Worm (Caenorhabditis elegans) whole organism, young adult: Measurements from ENCODE around the gene msp-33.
"Not testable (repeated sequence)": the region's sequence is repeated elsewhere in the genome, so short reads cannot be mapped to it uniquely, and the experiment has no call there.

Experiments
- C06A6.2 ChIP-seq: fragments of 200-800 bp; sonication (Bioruptor generic); conservative IDR thresholded peaks from 2 replicates; pipeline ENCODE4 v1.3.6; 2022; ENCODE audit warnings: missing genetic modification characterization, missing compliant biosample characterization
- D2030.7 ChIP-seq: fragments of 200-800 bp; sonication (Bioruptor generic); IDR thresholded peaks from 2 replicates; pipeline ENCODE4 v1.3.6; 2022; ENCODE audit warnings: missing genetic modification reagents, missing genetic modification characterization, missing compliant biosample characterization
- F22D6.2 ChIP-seq: sonication (generic microtip); optimal IDR thresholded peaks from 2 replicates; lab custom pipeline; 2016; ENCODE audit warnings: mild to moderate bottlenecking, missing genetic modification characterization, missing compliant biosample characterization
- F37B4.10 ChIP-seq: fragments of 200-800 bp; sonication (Bioruptor generic); IDR thresholded peaks from 2 replicates; pipeline ENCODE4 v1.3.6; 2022; ENCODE audit warnings: missing genetic modification characterization, missing compliant biosample characterization
- F49E8.2 ChIP-seq: sonication (generic microtip); optimal IDR thresholded peaks from 3 replicates; lab custom pipeline; 2017; ENCODE audit warnings: missing genetic modification characterization, mild to moderate bottlenecking, missing compliant biosample characterization, antibody characterized with exemption, moderate library complexity; ENCODE audit not compliant: insufficient read depth
- F57C9.4 ChIP-seq: sonication (generic microtip); optimal IDR thresholded peaks from 2 replicates; lab custom pipeline; 2017; ENCODE audit warnings: mild to moderate bottlenecking, missing genetic modification characterization, missing compliant biosample characterization
- Y53G8AR.9 ChIP-seq: fragments of 200-800 bp; sonication (Bioruptor generic); conservative IDR thresholded peaks from 2 replicates; pipeline ENCODE4 v1.3.6; 2022; ENCODE audit warnings: missing genetic modification reagents, missing genetic modification characterization, missing compliant biosample characterization
- Y67H2A.10 ChIP-seq: fragments of 200-800 bp; sonication (Bioruptor generic); conservative IDR thresholded peaks from 2 replicates; pipeline ENCODE4 v1.3.6; 2022; ENCODE audit warnings: missing genetic modification reagents, missing genetic modification characterization, missing compliant biosample characterization
- ZK185.1 ChIP-seq: sonication (generic microtip); optimal IDR thresholded peaks from 2 replicates; lab custom pipeline; 2016; ENCODE audit warnings: mild to moderate bottlenecking, missing genetic modification characterization, missing compliant biosample characterization; ENCODE audit not compliant: poor library complexity, severe bottlenecking
- aptf-2 ChIP-seq: fragments of 200-800 bp; sonication (Bioruptor generic); conservative IDR thresholded peaks from 2 replicates; pipeline ENCODE4 v1.3.6; 2022; ENCODE audit warnings: missing genetic modification reagents, missing genetic modification characterization, missing compliant biosample characterization
- atf-7 ChIP-seq: sonication (generic microtip); optimal IDR thresholded peaks from 2 replicates; lab custom pipeline; 2017; ENCODE audit warnings: mild to moderate bottlenecking, missing genetic modification characterization, missing compliant biosample characterization
- attf-3 ChIP-seq: fragments of 200-800 bp; sonication (Bioruptor generic); conservative IDR thresholded peaks from 2 replicates; pipeline ENCODE4 v1.3.6; 2022; ENCODE audit warnings: missing genetic modification reagents, missing genetic modification characterization, missing compliant biosample characterization
- attf-5 ChIP-seq: fragments of 200-800 bp; sonication (Bioruptor generic); optimal IDR thresholded peaks from 2 replicates; lab custom pipeline; 2018; ENCODE audit warnings: mild to moderate bottlenecking, missing genetic modification characterization, missing compliant biosample characterization
- bed-2 ChIP-seq: fragments of 200-800 bp; sonication (Bioruptor generic); IDR thresholded peaks from 2 replicates; pipeline ENCODE4 v1.3.6; 2022; ENCODE audit warnings: missing genetic modification reagents, missing genetic modification characterization, missing compliant biosample characterization
- ceh-100 ChIP-seq: fragments of 200-800 bp; sonication (Bioruptor generic); IDR thresholded peaks from 2 replicates; pipeline ENCODE4 v1.3.6; 2022; ENCODE audit warnings: missing genetic modification reagents, missing genetic modification characterization, missing compliant biosample characterization
- ceh-58 ChIP-seq: fragments of 200-800 bp; sonication (Bioruptor generic); IDR thresholded peaks from 2 replicates; pipeline ENCODE4 v1.3.6; 2022; ENCODE audit warnings: missing genetic modification characterization, missing compliant biosample characterization
- ceh-91 ChIP-seq: fragments of 200-800 bp; sonication (Bioruptor generic); IDR thresholded peaks from 2 replicates; pipeline ENCODE4 v1.3.6; 2022; ENCODE audit warnings: missing genetic modification reagents, missing genetic modification characterization, missing compliant biosample characterization
- dox-1 ChIP-seq: fragments of 200-800 bp; sonication (Bioruptor generic); IDR thresholded peaks from 2 replicates; pipeline ENCODE4 v1.3.6; 2022; ENCODE audit warnings: missing genetic modification reagents, missing genetic modification characterization, missing compliant biosample characterization
- efl-1 ChIP-seq: fragments of 150-350 bp; optimal IDR thresholded peaks from 2 replicates; lab custom pipeline; 2014; ENCODE audit warnings: missing biosample characterization, missing genetic modification reagents, missing genetic modification characterization
- egl-44 ChIP-seq: fragments of 200-800 bp; sonication (Bioruptor generic); IDR thresholded peaks from 2 replicates; pipeline ENCODE4 v1.3.6; 2022; ENCODE audit warnings: missing genetic modification reagents, missing genetic modification characterization, missing compliant biosample characterization
- ets-4 ChIP-seq: fragments of 200-800 bp; sonication (Bioruptor generic); optimal IDR thresholded peaks from 2 replicates; lab custom pipeline; 2018; ENCODE audit warnings: mild to moderate bottlenecking, missing genetic modification characterization, missing compliant biosample characterization
- hmg-20 ChIP-seq: fragments of 200-800 bp; sonication (Bioruptor generic); IDR thresholded peaks from 2 replicates; pipeline ENCODE4 v1.3.6; 2022; ENCODE audit warnings: missing genetic modification reagents, missing genetic modification characterization, missing compliant biosample characterization
- hsf-1 ChIP-seq: fragments of 200-800 bp; sonication (Bioruptor generic); IDR thresholded peaks from 2 replicates; pipeline ENCODE4 v1.3.6; 2022; ENCODE audit warnings: missing genetic modification reagents, missing genetic modification characterization, missing compliant biosample characterization
- lin-35 ChIP-seq, 3 experiments: fragments of 150-350 bp in 2 of 3; sonication (generic microtip) in 1 of 3; optimal IDR thresholded peaks; 2 replicates each; lab custom pipeline; 2014 to 2018; ENCODE audit warnings: missing biosample characterization in 3 of 3, missing genetic modification characterization in 3 of 3, missing genetic modification reagents in 3 of 3
- lin-40 ChIP-seq: sonication (generic microtip); optimal IDR thresholded peaks from 2 replicates; lab custom pipeline; 2016; ENCODE audit warnings: missing genetic modification characterization, mild to moderate bottlenecking, missing compliant biosample characterization, missing genotype, missing genetic modification reagents
- lir-1 ChIP-seq: fragments of 200-800 bp; sonication (Bioruptor generic); conservative IDR thresholded peaks from 2 replicates; pipeline ENCODE4 v1.3.6; 2022; ENCODE audit warnings: missing genetic modification reagents, missing genetic modification characterization, missing compliant biosample characterization
- madf-10 ChIP-seq: sonication (generic microtip); optimal IDR thresholded peaks from 2 replicates; lab custom pipeline; 2016; ENCODE audit warnings: mild to moderate bottlenecking, missing genetic modification characterization, missing compliant biosample characterization
- mxl-1 ChIP-seq: sonication (generic microtip); optimal IDR thresholded peaks from 2 replicates; lab custom pipeline; 2016; ENCODE audit warnings: missing genetic modification characterization, missing compliant biosample characterization
- nfyb-1 ChIP-seq: fragments of 200-800 bp; sonication (Bioruptor generic); IDR thresholded peaks from 2 replicates; pipeline ENCODE4 v1.3.6; 2022; ENCODE audit warnings: missing genetic modification reagents, missing genetic modification characterization, missing compliant biosample characterization
- nhr-120 ChIP-seq: fragments of 200-800 bp; sonication (Bioruptor generic); IDR thresholded peaks from 2 replicates; pipeline ENCODE4 v1.3.6; 2022; ENCODE audit warnings: missing genetic modification characterization, missing compliant biosample characterization
- nhr-179 ChIP-seq: sonication (generic microtip); optimal IDR thresholded peaks from 2 replicates; lab custom pipeline; 2016; ENCODE audit warnings: mild to moderate bottlenecking, missing genetic modification characterization, missing compliant biosample characterization
- nhr-90 ChIP-seq: sonication (generic microtip); optimal IDR thresholded peaks from 2 replicates; lab custom pipeline; 2016; ENCODE audit warnings: missing genotype, mild to moderate bottlenecking, missing genetic modification characterization, missing compliant biosample characterization
- rec-8 ChIP-seq, 2 experiments: sonication (generic microtip); optimal IDR thresholded peaks; 2 replicates each; lab custom pipeline; 2016; ENCODE audit warnings: mild to moderate bottlenecking in 2 of 2, missing genetic modification characterization in 2 of 2, missing genetic modification reagents in 2 of 2, missing genotype in 2 of 2, missing biosample characterization in 1 of 2, missing compliant biosample characterization in 1 of 2, moderate library complexity in 1 of 2
- repo-1 ChIP-seq: sonication (generic microtip); optimal IDR thresholded peaks from 2 replicates; lab custom pipeline; 2017; ENCODE audit warnings: mild to moderate bottlenecking, missing genetic modification characterization, missing compliant biosample characterization
- rpc-1 ChIP-seq, 2 experiments: fragments of 150-350 bp in 1 of 2; sonication (generic microtip) in 1 of 2; optimal IDR thresholded peaks; 2 replicates each; lab custom pipeline; 2014 to 2018; ENCODE audit warnings: missing biosample characterization in 1 of 2, missing genetic modification characterization in 1 of 2, missing genetic modification reagents in 1 of 2, missing genotype in 1 of 2
- sdz-38 ChIP-seq: sonication (generic microtip); optimal IDR thresholded peaks from 2 replicates; lab custom pipeline; 2016; ENCODE audit warnings: missing genotype, missing genetic modification characterization, missing compliant biosample characterization
- somi-1 ChIP-seq: fragments of 200-800 bp; sonication (Bioruptor generic); optimal IDR thresholded peaks from 2 replicates; lab custom pipeline; 2018; ENCODE audit warnings: mild to moderate bottlenecking, missing genetic modification characterization, missing compliant biosample characterization
- tbp1 ChIP-seq: fragments of 200-800 bp; sonication (Bioruptor generic); optimal IDR thresholded peaks from 2 replicates; lab custom pipeline; 2018; ENCODE audit warnings: mild to moderate bottlenecking, missing genetic modification characterization, missing compliant biosample characterization
- tlf-1 ChIP-seq: fragments of 200-800 bp; sonication (Bioruptor generic); optimal IDR thresholded peaks from 2 replicates; lab custom pipeline; 2018; ENCODE audit warnings: mild to moderate bottlenecking, missing genetic modification characterization, missing compliant biosample characterization
- xnd-1 ChIP-seq: sonication (generic microtip); optimal IDR thresholded peaks from 2 replicates; lab custom pipeline; 2016; ENCODE audit warnings: missing genotype, missing genetic modification reagents, missing genetic modification characterization, missing compliant biosample characterization
- ztf-22 ChIP-seq: fragments of 200-800 bp; sonication (Bioruptor generic); optimal IDR thresholded peaks from 2 replicates; lab custom pipeline; 2018; ENCODE audit warnings: mild to moderate bottlenecking, missing genetic modification characterization, moderate library complexity, missing compliant biosample characterization
- ztf-25 ChIP-seq: fragments of 200-800 bp; sonication (Bioruptor generic); IDR thresholded peaks from 2 replicates; pipeline ENCODE4 v1.3.6; 2022; ENCODE audit warnings: missing genetic modification reagents, missing genetic modification characterization, missing compliant biosample characterization
- ztf-3 ChIP-seq: fragments of 200-800 bp; sonication (Bioruptor generic); optimal IDR thresholded peaks from 2 replicates; lab custom pipeline; 2018; ENCODE audit warnings: mild to moderate bottlenecking, missing genetic modification characterization, missing compliant biosample characterization

msp-33 gene

DNA sequence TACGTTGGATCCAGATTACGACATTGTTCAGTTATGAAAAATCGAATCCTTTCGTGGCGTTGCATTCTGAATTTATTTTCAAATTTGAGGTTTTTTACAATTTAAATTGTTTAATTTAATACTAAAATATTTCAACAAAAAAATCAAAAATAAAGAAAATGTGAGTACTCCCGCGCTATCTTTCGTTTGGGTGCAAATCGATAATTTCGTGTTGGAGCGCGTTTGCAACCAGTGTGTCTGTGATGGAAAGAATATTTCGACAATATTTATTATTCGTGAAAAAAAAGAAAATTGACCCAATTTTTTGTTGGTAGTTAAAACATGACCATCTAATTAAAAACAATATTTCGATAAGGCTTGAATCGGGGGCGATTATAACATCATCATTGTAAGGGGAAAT, 9.5 kb upstream of the msp-33 start, which contains the start of gene R05F9.9 (continued):
- TF ChIP-seq Y53G8AR.9 (GFP tag; lab: Robert Waterston, UW) (peak; percentile 86), nfyb-1 (peak; percentile 52), F49E8.2 (tag; lab: Kevin White, UChicago) (no peak), ztf-25 (no peak), mxl-1 (tag; lab: Kevin White, UChicago) (peak; percentile 27), rec-8 (tag; optimal IDR thresholded peaks at IDR 0.05; lab: Kevin White, UChicago) (no peak), nhr-120 (GFP tag; lab: Robert Waterston, UW) (no peak), aptf-2 (GFP tag; lab: Robert Waterston, UW) (no peak), attf-5 (peak; percentile 31), hsf-1 (GFP tag; lab: Robert Waterston, UW) (peak; percentile 66), madf-10 (tag; lab: Kevin White, UChicago) (peak; percentile 21), nhr-90 (tag; lab: Kevin White, UChicago) (peak; percentile 10)

DNA sequence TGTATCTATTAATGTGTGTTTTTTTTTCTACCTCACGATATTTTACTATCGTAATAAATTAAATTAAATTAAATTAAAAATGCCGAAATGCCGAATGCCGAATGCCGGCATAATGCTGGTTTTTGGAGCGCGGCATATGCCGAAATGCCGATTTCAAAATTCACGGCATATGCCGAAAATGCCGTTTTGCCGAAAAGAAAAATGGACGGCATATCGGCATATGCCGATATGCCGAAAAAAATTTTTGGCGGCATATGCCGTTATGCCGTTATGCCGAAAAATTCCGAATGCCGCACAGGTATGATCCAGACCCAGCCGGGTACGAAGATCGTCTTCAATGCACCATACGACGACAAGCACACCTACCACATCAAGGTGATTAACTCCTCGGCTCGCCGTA, 6.0 kb upstream of the msp-33 start, which contains the start of gene msp-32:
msp-32 (plus strand) TSS at position 301 of the 400 bp plus-strand sequence.
- not testable (repeated sequence) for TF ChIP-seq hmg-20, ceh-91, lir-1 (GFP tag; lab: Robert Waterston, UW)

DNA sequence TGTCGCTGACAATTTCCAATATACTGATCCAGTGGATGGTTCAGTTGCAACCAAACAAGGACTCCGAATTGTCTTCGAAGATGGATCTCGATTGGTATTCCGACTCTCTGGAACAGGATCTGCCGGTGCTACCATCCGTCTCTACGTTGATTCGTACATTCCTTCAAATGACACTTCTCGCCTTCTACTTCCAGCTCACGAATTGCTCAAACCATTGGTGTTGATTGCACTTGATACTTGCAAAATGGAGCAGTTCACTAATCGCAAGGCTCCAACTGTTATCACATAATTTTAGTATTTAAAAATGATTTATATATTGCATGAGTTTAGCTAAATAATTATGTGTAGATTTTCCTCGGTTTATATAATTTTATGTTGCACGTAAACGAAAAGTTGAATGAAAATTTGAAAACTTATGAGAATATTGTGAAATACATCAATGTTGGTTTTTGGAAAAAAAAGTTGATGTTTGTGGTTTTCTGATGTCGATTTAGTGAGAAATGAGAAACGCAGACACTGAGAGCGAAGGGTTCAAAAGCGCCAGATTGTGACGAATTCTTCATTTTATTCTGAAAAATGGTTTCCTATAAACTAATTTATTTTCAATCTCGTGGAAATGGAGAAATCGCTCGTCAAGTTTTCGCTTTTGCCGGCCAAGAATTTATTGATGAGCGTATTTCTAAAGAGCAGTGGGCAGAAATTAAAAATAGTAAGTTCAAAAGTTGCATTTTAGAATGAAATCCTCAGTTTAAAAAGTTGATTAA, 1.3 kb downstream of the msp-33 start, which contains the start of gene gst-9:
gst-9 (plus strand) TSS at position 574 of the 764 bp plus-strand sequence.
- TF ChIP-seq F37B4.10 (GFP tag; lab: Robert Waterston, UW) (no peak), efl-1 (no peak), nhr-179 (tag; lab: Kevin White, UChicago) (no peak), ets-4 (GFP tag; lab: Kevin White, UChicago) (no peak), attf-3 (GFP tag; lab: Robert Waterston, UW) (no peak), tlf-1 (GFP tag; lab: Kevin White, UChicago) (peak; percentile 80), ceh-100 (no peak), repo-1 (tag; lab: Kevin White, UChicago) (peak; percentile 83), C06A6.2 (no peak; the same call in 1 of the 2 replicates), ztf-3 (GFP tag; lab: Kevin White, UChicago) (no peak), ztf-22 (GFP tag; lab: Kevin White, UChicago) (peak; percentile 62), attf-5 (peak; percentile 60), lin-40 (tag; lab: Kevin White, UChicago) (peak; percentile 44), atf-7 (tag; lab: Kevin White, UChicago) (peak; percentile 64), bed-2 (GFP tag; lab: Robert Waterston, UW) (no peak), rpc-1 (optimal IDR thresholded peaks at IDR 0.05; lab: Kevin White, UChicago) (no peak), rpc-1 (tag; optimal IDR thresholded peaks at IDR 0.05; lab: Kevin White, UChicago) (no peak), D2030.7 (no peak), sdz-38 (tag; lab: Kevin White, UChicago) (no peak), ceh-58 (GFP tag; lab: Robert Waterston, UW) (no peak), dox-1 (peak; percentile 55), F22D6.2 (no peak), ceh-91 (GFP tag; lab: Robert Waterston, UW) (no peak), F57C9.4 (tag; lab: Kevin White, UChicago) (peak; percentile 44), lin-35 (GFP tag; optimal IDR thresholded peaks at IDR 0.05; lab: Kevin White, UChicago) (peak in 1 of 3 experiments; percentile 49), Y67H2A.10 (GFP tag; lab: Robert Waterston, UW) (no peak), egl-44 (GFP tag; lab: Robert Waterston, UW) (no peak), ZK185.1 (tag; lab: Kevin White, UChicago) (peak; percentile 0), somi-1 (GFP tag; lab: Kevin White, UChicago) (no peak), xnd-1 (tag; lab: Kevin White, UChicago) (no peak), tbp1 (GFP tag; lab: Kevin White, UChicago) (peak; percentile 52)
